Worm (Caenorhabditis elegans): Measurements from ENCODE around the gene srg-47.

The srg-47 gene

DNA sequence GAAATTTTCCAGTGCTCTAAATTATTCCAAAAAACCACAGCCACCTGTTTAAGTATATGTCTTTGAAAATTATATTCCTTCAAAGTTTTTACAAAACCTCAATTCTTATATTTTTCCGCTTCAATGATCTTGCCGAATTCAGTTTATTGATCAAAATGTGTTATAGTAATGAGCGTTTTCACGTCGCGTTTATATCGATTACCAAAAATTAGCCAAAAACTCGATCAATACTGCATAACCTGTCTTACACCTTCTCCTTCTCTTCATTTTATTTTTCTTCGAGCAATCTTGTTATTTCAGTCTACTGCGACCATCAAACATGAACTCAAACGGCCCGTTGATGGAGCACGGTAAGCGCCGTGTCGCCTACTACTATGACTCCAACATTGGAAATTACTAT is 31.0 kb downstream of the srg-47 start, which contains the start of gene hda-1:
TSS of gene hda-1 (plus strand) at position 301 of the 400 bp plus-strand sequence.
- TF ChIP-seq unc-62 (GFP tag; optimal IDR thresholded peaks at IDR 0.05) (no peak), lin-11 (tag; optimal IDR thresholded peaks at IDR 0.05) (no peak), mdl-1 (tag; optimal IDR thresholded peaks at IDR 0.05) (no peak), F13H6.1 (tag; optimal IDR thresholded peaks at IDR 0.05) (no peak)

DNA sequence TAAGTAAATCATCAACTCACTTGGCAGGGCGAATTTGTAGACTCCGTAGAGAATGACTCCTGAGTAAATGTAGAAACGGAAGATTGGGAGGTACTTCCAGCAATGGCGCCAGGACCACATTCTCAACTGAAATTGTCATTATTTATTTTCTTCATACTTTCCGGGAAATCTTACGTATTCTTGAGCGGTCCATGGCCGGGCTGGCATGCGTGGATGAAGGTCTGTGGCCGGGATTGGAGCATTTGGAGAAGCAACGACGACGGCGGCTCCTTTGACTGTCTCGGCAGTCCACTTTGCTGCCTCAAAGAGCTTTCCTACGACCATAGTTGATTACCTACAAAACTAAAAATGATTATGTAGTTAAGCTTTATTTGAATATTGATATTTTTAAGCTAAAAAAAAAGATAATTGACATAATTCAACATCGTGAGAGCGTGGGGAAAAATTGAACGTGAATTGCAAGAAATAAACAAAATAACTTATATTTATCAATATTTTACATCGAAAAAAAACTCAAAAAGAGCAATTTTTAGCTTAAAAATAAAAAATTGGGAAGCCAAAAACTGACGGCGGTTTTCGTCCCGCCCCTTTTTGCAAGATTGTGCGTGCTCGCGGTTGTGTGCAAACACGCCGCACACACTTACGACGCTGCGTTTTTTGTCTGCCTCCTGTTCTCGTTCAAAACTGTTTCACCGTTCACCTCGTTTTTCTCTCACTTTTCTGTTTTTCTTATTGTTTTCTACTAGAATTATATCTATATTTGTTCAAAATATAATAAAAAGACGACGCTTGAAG is 32.1 kb downstream of the srg-47 start, which contains the start of gene ril-1:
TSS of gene ril-1 (minus strand) at position 342 of the 795 bp plus-strand sequence.
- TF ChIP-seq egl-27 (tag; optimal IDR thresholded peaks at IDR 0.05) (no peak), mbf-1 (tag; optimal IDR thresholded peaks at IDR 0.05) (no peak), fos-1 (tag; optimal IDR thresholded peaks at IDR 0.05) (peak; percentile 35), lsy-2 (tag; optimal IDR thresholded peaks at IDR 0.05) (peak in 1 of 2 experiments; percentile 52), snpc-4 (tag; optimal IDR thresholded peaks at IDR 0.05) (peak; percentile 16), C34F6.9 (tag; optimal IDR thresholded peaks at IDR 0.05) (peak; percentile 23), gmeb-1 (tag; optimal IDR thresholded peaks at IDR 0.05) (peak; percentile 17), sma-3 (GFP tag; optimal IDR thresholded peaks at IDR 0.05) (peak; percentile 47), F13H6.1 (tag; optimal IDR thresholded peaks at IDR 0.05) (peak; percentile 34), nhr-129 (tag; optimal IDR thresholded peaks at IDR 0.05) (peak; percentile 34), crh-2 (tag; optimal IDR thresholded peaks at IDR 0.05) (peak; percentile 27), ZK546.5 (tag; optimal IDR thresholded peaks at IDR 0.05) (no peak), nhr-25 (tag; optimal IDR thresholded peaks at IDR 0.05) (peak; percentile 56), skn-1 (tag; optimal IDR thresholded peaks at IDR 0.05) (peak; percentile 60), lin-13 (GFP tag; optimal IDR thresholded peaks at IDR 0.05) (peak; percentile 20), mdl-1 (tag; optimal IDR thresholded peaks at IDR 0.05) (no peak), nhr-21 (tag; optimal IDR thresholded peaks at IDR 0.05) (peak; percentile 10), unc-55 (GFP tag; optimal IDR thresholded peaks at IDR 0.05) (peak; percentile 74)

- TF ChIP-seq ztf-4 (tag; optimal IDR thresholded peaks at IDR 0.05) (no peak), lin-11 (tag; optimal IDR thresholded peaks at IDR 0.05) (no peak)
These were observed 33.0 kb downstream of the srg-47 start, which contains the start of gene C53A5.2 for ce11 chrV:14523105-14523504. Gene C53A5.2 (minus strand): TSS chrV:14523205.

DNA sequence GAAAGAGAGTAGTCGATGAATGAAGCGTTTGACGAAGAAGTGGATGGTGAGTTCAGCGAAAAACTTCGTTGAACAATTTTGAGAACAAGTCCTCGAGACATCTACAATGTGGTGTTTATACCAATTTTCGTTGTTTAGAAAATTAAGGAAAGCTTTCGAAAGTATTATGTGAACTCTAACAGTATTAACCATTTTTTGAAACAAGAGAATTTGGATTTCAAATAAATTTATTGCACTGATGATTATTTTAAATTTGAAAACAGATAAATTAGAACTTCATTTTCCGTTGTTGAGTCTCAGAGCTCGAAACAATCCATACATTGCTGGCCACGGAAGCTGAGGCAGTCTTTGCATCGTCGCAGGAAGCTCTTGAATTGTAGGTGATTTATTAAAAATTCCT is 33.6 kb downstream of the srg-47 start, which contains the start of gene C53A5.16:
TSS of gene C53A5.16 (minus strand) at position 101 of the 400 bp plus-strand sequence.
- TF ChIP-seq elt-1 (tag; optimal IDR thresholded peaks at IDR 0.05), result no peak
- no peak for TF ChIP-seq zag-1 (tag; optimal IDR thresholded peaks at IDR 0.05)
- TF ChIP-seq ZK546.5 (tag; optimal IDR thresholded peaks at IDR 0.05), result no peak
- no peak for TF ChIP-seq nhr-25 (tag; optimal IDR thresholded peaks at IDR 0.05)
- TF ChIP-seq ztf-1 (GFP tag; conservative IDR thresholded peaks at IDR 0.05), result no peak
- no peak for TF ChIP-seq dmd-4 (tag; optimal IDR thresholded peaks at IDR 0.05)
- TF ChIP-seq skn-1 (tag; optimal IDR thresholded peaks at IDR 0.05), result no peak
- TF ChIP-seq peb-1 (tag; optimal IDR thresholded peaks at IDR 0.05), result no peak
- TF ChIP-seq lin-39 (tag; optimal IDR thresholded peaks at IDR 0.05), result no peak
- TF ChIP-seq nhr-11 (tag; optimal IDR thresholded peaks at IDR 0.05), result no peak

- TF ChIP-seq aly-2 (tag; optimal IDR thresholded peaks at IDR 0.05), result no peak
- TF ChIP-seq lin-13 (GFP tag; optimal IDR thresholded peaks at IDR 0.05), result no peak
- TF ChIP-seq unc-39 (tag; optimal IDR thresholded peaks at IDR 0.05), result no peak
- no peak for TF ChIP-seq lsy-2 (tag; optimal IDR thresholded peaks at IDR 0.05)
- no peak for TF ChIP-seq ztf-1 (GFP tag; conservative IDR thresholded peaks at IDR 0.05)
- no peak for TF ChIP-seq ztf-4 (tag; optimal IDR thresholded peaks at IDR 0.05)
- no peak for TF ChIP-seq nhr-11 (tag; optimal IDR thresholded peaks at IDR 0.05)
- TF ChIP-seq ama-1 (optimal IDR thresholded peaks at IDR 0.05), result no peak
- no peak for TF ChIP-seq crh-2 (tag; optimal IDR thresholded peaks at IDR 0.05)
- no peak for TF ChIP-seq unc-55 (GFP tag; optimal IDR thresholded peaks at IDR 0.05)
- no peak for TF ChIP-seq mdl-1 (tag; optimal IDR thresholded peaks at IDR 0.05)
- no peak for TF ChIP-seq fos-1 (tag; optimal IDR thresholded peaks at IDR 0.05)
- TF ChIP-seq mab-5 (tag; optimal IDR thresholded peaks at IDR 0.05), result no peak
- TF ChIP-seq skn-1 (tag; optimal IDR thresholded peaks at IDR 0.05), result no peak
- TF ChIP-seq R02D3.7 (tag; optimal IDR thresholded peaks at IDR 0.05), result no peak
- TF ChIP-seq ceh-16 (tag; optimal IDR thresholded peaks at IDR 0.05), result no peak
- no peak for TF ChIP-seq gmeb-1 (tag; optimal IDR thresholded peaks at IDR 0.05)
- TF ChIP-seq alr-1 (tag; optimal IDR thresholded peaks at IDR 0.05), result no peak
- TF ChIP-seq nhr-21 (tag; optimal IDR thresholded peaks at IDR 0.05), result no peak
- no peak for TF ChIP-seq peb-1 (tag; optimal IDR thresholded peaks at IDR 0.05)
These were observed 35.1 kb downstream of the srg-47 start, which contains the start of gene C53A5.17 for ce11 chrV:14521000-14521399. Gene C53A5.17 (minus strand): TSS chrV:14521100.
